Fruit fly (Drosophila melanogaster): ENCODE results near the gene CG3638.

The CG3638 gene

dm6 chrX:1270655-1271054 is 34.2 kb upstream of the CG3638 start (continued):
- TF ChIP-seq E2f2 (GFP tag; IDR thresholded peaks at IDR 0.05), result no peak
- TF ChIP-seq ato (GFP tag; IDR thresholded peaks at IDR 0.05; ENCODE audit: partially characterized antibody), result no peak
- TF ChIP-seq pho (GFP tag; optimal IDR thresholded peaks at IDR 0.05), result peak; percentile 48
- peak; percentile 22 for TF ChIP-seq bab2 (GFP tag; optimal IDR thresholded peaks at IDR 0.05)
- TF ChIP-seq slou (GFP tag; optimal IDR thresholded peaks at IDR 0.05), result no peak
- peak; percentile 50 for TF ChIP-seq CG10979 (tag; optimal IDR thresholded peaks at IDR 0.05)
- TF ChIP-seq Fer3 (tag; optimal IDR thresholded peaks at IDR 0.05), result peak; percentile 58
- TF ChIP-seq z (GFP tag; IDR thresholded peaks at IDR 0.05), result no peak
- no peak for TF ChIP-seq Spps (tag; optimal IDR thresholded peaks at IDR 0.05)
- no peak for TF ChIP-seq CG17912 (GFP tag; optimal IDR thresholded peaks at IDR 0.05)
- TF ChIP-seq Med (GFP tag), result peak; percentile 88
- TF ChIP-seq CG17361 (GFP tag; IDR thresholded peaks at IDR 0.05), result peak; percentile 54
- no peak for TF ChIP-seq fd102C (GFP tag; optimal IDR thresholded peaks at IDR 0.05)
- TF ChIP-seq CG7963 (GFP tag; IDR thresholded peaks at IDR 0.05; ENCODE audit: partially characterized antibody), result no peak
- TF ChIP-seq CG9932 (GFP tag; IDR thresholded peaks at IDR 0.05), result peak; percentile 63
- peak; percentile 22 for TF ChIP-seq CG17359 (tag; optimal IDR thresholded peaks at IDR 0.05)
- no peak for TF ChIP-seq Mrtf (GFP tag; IDR thresholded peaks at IDR 0.05)
- TF ChIP-seq CG17802 (tag; optimal IDR thresholded peaks at IDR 0.05), result peak; percentile 10
- TF ChIP-seq CG10267 (tag; optimal IDR thresholded peaks at IDR 0.05), result peak; percentile 21
- no peak for TF ChIP-seq CG4328 (GFP tag; optimal IDR thresholded peaks at IDR 0.05)
- peak; percentile 36; the same call in 1 of the 2 replicates for TF ChIP-seq al (GFP tag; IDR thresholded peaks at IDR 0.05)
- TF ChIP-seq MESR4 (GFP tag; optimal IDR thresholded peaks at IDR 0.05), result no peak
- TF ChIP-seq Xbp1 (GFP tag; optimal IDR thresholded peaks at IDR 0.05), result peak; percentile 4
- no peak for TF ChIP-seq hkb (optimal IDR thresholded peaks at IDR 0.05)
- peak; percentile 17; the same call in 1 of the 2 replicates for TF ChIP-seq hkb (GFP tag; IDR thresholded peaks at IDR 0.05)
- no peak for TF ChIP-seq gt (GFP tag; IDR thresholded peaks at IDR 0.05)
- TF ChIP-seq CG10543 (GFP tag; optimal IDR thresholded peaks at IDR 0.05), result peak; percentile 8
- TF ChIP-seq Oli (tag; optimal IDR thresholded peaks at IDR 0.05), result peak; percentile 53
- TF ChIP-seq kni (GFP tag; optimal IDR thresholded peaks at IDR 0.05), result peak; percentile 63
- no peak for TF ChIP-seq btn (GFP tag; optimal IDR thresholded peaks at IDR 0.05)
- TF ChIP-seq CG2875 (GFP tag; optimal IDR thresholded peaks at IDR 0.05), result no peak
- no peak for TF ChIP-seq gce (GFP tag; IDR thresholded peaks at IDR 0.05)
- peak; percentile 42 for TF ChIP-seq CG15011 (GFP tag; optimal IDR thresholded peaks at IDR 0.05)
- no peak for TF ChIP-seq az2 (GFP tag; optimal IDR thresholded peaks at IDR 0.05)
- TF ChIP-seq pzg (GFP tag; optimal IDR thresholded peaks at IDR 0.05), result no peak
- no peak for TF ChIP-seq bowl (GFP tag; IDR thresholded peaks at IDR 0.05)
- TF ChIP-seq Max (GFP tag; optimal IDR thresholded peaks at IDR 0.05), result no peak
- no peak for TF ChIP-seq tx (GFP tag; optimal IDR thresholded peaks at IDR 0.05)
- no peak for TF ChIP-seq C15 (GFP tag; IDR thresholded peaks at IDR 0.05)
- TF ChIP-seq Dp (GFP tag; optimal IDR thresholded peaks at IDR 0.05), result no peak
- TF ChIP-seq CG14965 (GFP tag; optimal IDR thresholded peaks at IDR 0.05; ENCODE audit: borderline replicate concordance), result no peak
- TF ChIP-seq CG31365 (tag; optimal IDR thresholded peaks at IDR 0.05), result peak; percentile 13
- no peak for TF ChIP-seq kay (GFP tag; optimal IDR thresholded peaks at IDR 0.05)
- TF ChIP-seq CG6654 (GFP tag; optimal IDR thresholded peaks at IDR 0.05), result peak; percentile 31
- peak; percentile 38 for TF ChIP-seq CG12391 (tag; optimal IDR thresholded peaks at IDR 0.05)
- no peak for TF ChIP-seq Jarid2 (GFP tag; optimal IDR thresholded peaks at IDR 0.05)
- TF ChIP-seq Dip2 (GFP tag; IDR thresholded peaks at IDR 0.05), result no peak
- TF ChIP-seq chinmo (GFP tag; IDR thresholded peaks at IDR 0.05; ENCODE audit: partially characterized antibody), result no peak
- no peak for TF ChIP-seq nom (GFP tag; optimal IDR thresholded peaks at IDR 0.05)
- TF ChIP-seq her (GFP tag; optimal IDR thresholded peaks at IDR 0.05), result no peak
- no peak for TF ChIP-seq Bgb (GFP tag; IDR thresholded peaks at IDR 0.05; ENCODE audit: partially characterized antibody)

All from whole organism, embryonic.